Worm (Caenorhabditis elegans): ENCODE data around the gene C50B8.6.

Gene C50B8.6

DNA sequence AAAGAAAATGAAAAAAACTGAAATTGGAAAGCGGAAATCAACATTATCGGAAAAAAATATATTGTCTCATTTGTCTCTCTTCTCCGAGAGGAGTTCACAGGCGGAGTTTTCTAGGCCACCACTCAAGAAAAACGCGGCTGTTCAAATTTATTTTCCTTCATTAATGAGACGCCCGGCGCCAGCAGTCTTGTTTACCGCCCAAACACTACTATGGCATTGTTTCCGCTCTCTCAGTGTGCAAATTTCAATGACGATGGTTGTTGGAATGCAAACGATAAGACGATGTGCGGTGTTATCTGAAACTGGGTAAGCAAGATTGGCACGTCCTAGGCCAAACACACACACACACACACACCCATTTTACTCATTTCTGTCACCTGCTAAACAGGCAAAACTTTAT, 22.0 kb upstream of the C50B8.6 start, which contains the start of gene cav-2 (continued):
- TF ChIP-seq ztf-4 (tag; optimal IDR thresholded peaks at IDR 0.05) (no peak), unc-62 (GFP tag; optimal IDR thresholded peaks at IDR 0.05) (no peak), nhr-25 (tag; optimal IDR thresholded peaks at IDR 0.05) (peak; percentile 40)

DNA sequence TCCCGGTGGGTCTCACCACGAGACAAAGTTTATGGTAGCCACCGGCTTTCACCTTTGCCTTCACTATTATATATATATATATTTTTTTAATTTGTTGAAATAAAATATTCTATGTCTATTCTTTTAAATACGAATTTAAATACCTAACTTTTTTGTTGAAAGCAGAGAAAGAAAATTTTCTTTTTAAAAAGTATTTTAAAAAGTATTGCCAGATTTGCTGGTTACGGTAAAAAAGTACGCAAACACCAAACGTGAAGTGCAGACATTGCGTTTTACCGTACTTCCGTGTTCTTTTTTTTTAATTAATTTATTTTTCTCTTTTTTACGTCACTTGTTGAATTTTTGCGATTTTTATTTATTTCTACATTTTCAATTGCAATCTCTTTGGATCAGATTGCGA, 18.8 kb upstream of the C50B8.6 start, which contains the start of gene C56A3.8:
C56A3.8 (plus strand) TSS at position 301 of the 400 bp plus-strand sequence.
- TF ChIP-seq skn-1 (tag; optimal IDR thresholded peaks at IDR 0.05) (no peak), daf-12 (tag; optimal IDR thresholded peaks at IDR 0.05) (no peak)

DNA sequence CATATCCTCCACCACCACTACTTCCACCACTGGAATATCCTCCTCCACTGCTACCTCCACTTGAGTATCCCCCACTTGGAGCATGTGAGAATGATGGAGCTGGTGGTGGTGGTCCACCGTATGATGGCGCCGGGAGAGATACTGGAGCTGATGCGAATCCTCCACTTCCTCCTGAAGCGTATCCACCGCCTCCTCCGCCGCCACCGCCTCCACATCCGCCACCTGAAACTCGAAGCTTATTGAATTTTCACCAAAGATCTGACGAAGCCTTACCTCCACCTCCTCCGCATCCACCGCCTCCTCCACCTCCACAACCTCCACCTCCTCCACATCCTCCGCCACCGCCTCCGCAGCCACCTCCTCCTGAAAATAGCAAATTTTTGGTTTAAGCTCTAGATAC, 16.0 kb upstream of the C50B8.6 start:
- TF ChIP-seq nhr-67 (tag; optimal IDR thresholded peaks at IDR 0.05) (no peak), nhr-12 (tag; optimal IDR thresholded peaks at IDR 0.05) (no peak), fkh-10 (GFP tag; optimal IDR thresholded peaks at IDR 0.05) (no peak), pha-4 (tag; optimal IDR thresholded peaks at IDR 0.05) (no peak), hmg-11 (tag; optimal IDR thresholded peaks at IDR 0.05) (no peak), nhr-237 (tag; optimal IDR thresholded peaks at IDR 0.05) (no peak), elt-3 (tag; optimal IDR thresholded peaks at IDR 0.05) (no peak), ama-1 (optimal IDR thresholded peaks at IDR 0.05) (no peak), nhr-23 (tag; optimal IDR thresholded peaks at IDR 0.05) (no peak), ztf-4 (tag; optimal IDR thresholded peaks at IDR 0.05) (no peak), elt-2 (tag; optimal IDR thresholded peaks at IDR 0.05) (no peak), zag-1 (tag; optimal IDR thresholded peaks at IDR 0.05) (no peak), mml-1 (tag; optimal IDR thresholded peaks at IDR 0.05) (no peak), ztf-11 (tag; optimal IDR thresholded peaks at IDR 0.05) (no peak)

DNA sequence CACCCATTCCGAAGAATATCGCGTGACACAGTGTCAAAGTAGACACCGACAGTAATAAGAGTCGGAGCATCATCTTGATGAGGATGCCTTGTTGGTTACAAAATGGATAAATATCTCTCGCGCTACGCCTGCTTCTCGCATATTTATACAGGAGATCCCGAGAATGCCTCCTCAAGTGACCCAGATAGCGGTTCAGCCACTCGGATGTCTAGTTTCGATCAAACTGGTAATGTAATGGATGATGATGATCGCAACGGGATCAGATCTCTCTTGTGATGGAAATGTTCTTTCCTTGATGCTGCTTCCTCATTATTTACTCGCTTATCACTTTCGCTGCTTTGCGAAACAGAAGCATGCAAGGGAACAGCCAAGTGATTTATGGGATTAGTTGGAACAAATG, 14.9 kb upstream of the C50B8.6 start, which contains the start of gene grl-17:
grl-17 (minus strand) TSS at position 101 of the 400 bp plus-strand sequence.
- TF ChIP-seq lin-39 (tag; optimal IDR thresholded peaks at IDR 0.05) (no peak), pha-4 (tag; optimal IDR thresholded peaks at IDR 0.05) (no peak), lsy-12 (tag; optimal IDR thresholded peaks at IDR 0.05) (no peak), fos-1 (tag; optimal IDR thresholded peaks at IDR 0.05) (no peak), ceh-82 (tag; optimal IDR thresholded peaks at IDR 0.05) (no peak), R02D3.7 (tag; optimal IDR thresholded peaks at IDR 0.05) (no peak), elt-3 (tag; optimal IDR thresholded peaks at IDR 0.05) (no peak), nhr-11 (tag; optimal IDR thresholded peaks at IDR 0.05) (no peak), nhr-28 (tag; optimal IDR thresholded peaks at IDR 0.05) (no peak), elt-1 (tag; optimal IDR thresholded peaks at IDR 0.05) (no peak)

DNA sequence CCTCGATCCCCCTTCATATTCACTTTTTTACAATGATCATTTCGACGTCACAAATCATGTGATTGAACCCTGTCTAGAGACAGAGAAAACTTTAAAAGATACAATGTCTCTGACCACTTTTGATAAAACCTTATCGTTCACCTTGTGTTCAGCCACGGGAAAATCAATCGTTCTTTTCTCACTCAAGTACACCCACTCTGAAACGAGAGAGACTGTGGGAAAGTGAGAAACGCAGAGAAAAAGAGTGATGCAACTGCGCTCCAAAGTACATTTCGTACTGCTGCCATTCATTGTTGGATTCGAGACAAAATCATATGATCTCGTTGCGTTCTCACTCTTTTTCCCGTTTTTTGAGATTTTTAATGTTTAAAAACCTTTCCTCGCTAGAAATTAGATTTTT, 13.6 kb upstream of the C50B8.6 start:
- peak; percentile 56 for TF ChIP-seq R02D3.7 (tag; optimal IDR thresholded peaks at IDR 0.05)
- TF ChIP-seq nhr-12 (tag; optimal IDR thresholded peaks at IDR 0.05) = no peak
- TF ChIP-seq eor-1 (tag; optimal IDR thresholded peaks at IDR 0.05) = no peak
- TF ChIP-seq nhr-76 (tag; optimal IDR thresholded peaks at IDR 0.05) = peak; percentile 90
- TF ChIP-seq nfya-1 (tag; optimal IDR thresholded peaks at IDR 0.05; ENCODE audit: insufficient read depth) = peak; percentile 92
- TF ChIP-seq ceh-82 (tag; optimal IDR thresholded peaks at IDR 0.05) = no peak
- peak; percentile 93 for TF ChIP-seq nhr-23 (tag; optimal IDR thresholded peaks at IDR 0.05)
- TF ChIP-seq nhr-237 (tag; optimal IDR thresholded peaks at IDR 0.05) = no peak
- TF ChIP-seq hmg-11 (tag; optimal IDR thresholded peaks at IDR 0.05) = peak; percentile 76
- peak; percentile 92 for TF ChIP-seq pqm-1 (tag; optimal IDR thresholded peaks at IDR 0.05)
- TF ChIP-seq fkh-10 (GFP tag; optimal IDR thresholded peaks at IDR 0.05) = no peak
- TF ChIP-seq egl-5 (tag; optimal IDR thresholded peaks at IDR 0.05) = peak; percentile 57
- peak; percentile 41 for TF ChIP-seq tbx-2 (tag; optimal IDR thresholded peaks at IDR 0.05)
- TF ChIP-seq ceh-16 (tag; optimal IDR thresholded peaks at IDR 0.05) = no peak
- no peak for TF ChIP-seq unc-39 (tag; optimal IDR thresholded peaks at IDR 0.05)
- TF ChIP-seq jun-1 (tag; optimal IDR thresholded peaks at IDR 0.05) = peak; percentile 68
- TF ChIP-seq lin-15B (tag; optimal IDR thresholded peaks at IDR 0.05) = peak; percentile 94
- peak; percentile 30 for TF ChIP-seq nhr-11 (tag; optimal IDR thresholded peaks at IDR 0.05)
- peak; percentile 75 for TF ChIP-seq ceh-28 (tag; optimal IDR thresholded peaks at IDR 0.05)
- peak; percentile 70 for TF ChIP-seq ama-1 (optimal IDR thresholded peaks at IDR 0.05)
- TF ChIP-seq zag-1 (tag; optimal IDR thresholded peaks at IDR 0.05) = no peak
- no peak for TF ChIP-seq ceh-9 (tag; optimal IDR thresholded peaks at IDR 0.05)
- TF ChIP-seq sea-2 (GFP tag; optimal IDR thresholded peaks at IDR 0.05) = no peak
- TF ChIP-seq unc-62 (GFP tag; optimal IDR thresholded peaks at IDR 0.05) = peak; percentile 38
- TF ChIP-seq elt-3 (tag; optimal IDR thresholded peaks at IDR 0.05) = peak in 1 of 3 experiments; percentile 70
- no peak for TF ChIP-seq nhr-77 (tag; optimal IDR thresholded peaks at IDR 0.05)
- TF ChIP-seq lin-39 (tag; optimal IDR thresholded peaks at IDR 0.05) = peak; percentile 90
- peak; percentile 94 for TF ChIP-seq elt-2 (tag; optimal IDR thresholded peaks at IDR 0.05)
- peak; percentile 79 for TF ChIP-seq lsy-12 (tag; optimal IDR thresholded peaks at IDR 0.05)
- TF ChIP-seq nhr-25 (tag; optimal IDR thresholded peaks at IDR 0.05) = peak; percentile 95
- no peak for TF ChIP-seq fkh-2 (tag; optimal IDR thresholded peaks at IDR 0.05)
- TF ChIP-seq daf-12 (tag; optimal IDR thresholded peaks at IDR 0.05) = no peak
- no peak for TF ChIP-seq ZK546.5 (tag; optimal IDR thresholded peaks at IDR 0.05)
- peak; percentile 88 for TF ChIP-seq snpc-4 (tag; optimal IDR thresholded peaks at IDR 0.05)
- TF ChIP-seq ztf-4 (tag; optimal IDR thresholded peaks at IDR 0.05) = peak; percentile 0
- no peak for TF ChIP-seq aly-2 (tag; optimal IDR thresholded peaks at IDR 0.05)
- no peak for TF ChIP-seq nhr-67 (tag; optimal IDR thresholded peaks at IDR 0.05)
- peak; percentile 11 for TF ChIP-seq skn-1 (tag; optimal IDR thresholded peaks at IDR 0.05)
